Worm (Caenorhabditis elegans): ENCODE measurements around the gene gcy-8.
A peak's percentile ranks its signal among the peaks of the same experiment; 100 is the strongest.

gcy-8 gene

ce11 chrIV:7920126-7920525, 7.8 kb upstream of the gcy-8 start, which contains the start of gene C49H3.16:
C49H3.16 (plus strand) TSS chrIV:7920426.
- TF ChIP-seq nhr-77 (tag; optimal IDR thresholded peaks at IDR 0.05) (no peak), nhr-84 (tag; optimal IDR thresholded peaks at IDR 0.05) (no peak), elt-2 (tag; optimal IDR thresholded peaks at IDR 0.05) (no peak), C04F5.9 (tag; optimal IDR thresholded peaks at IDR 0.05) (no peak), efl-1 (optimal IDR thresholded peaks at IDR 0.05) (no peak), efl-1 (GFP tag; optimal IDR thresholded peaks at IDR 0.05 in 1 of 2) (no peak), snpc-4 (tag; optimal IDR thresholded peaks at IDR 0.05) (no peak)

- TF ChIP-seq ceh-82 (tag; optimal IDR thresholded peaks at IDR 0.05): peak in 1 of 3 experiments; percentile 11
- TF ChIP-seq nhr-71 (tag; optimal IDR thresholded peaks at IDR 0.05): peak; percentile 38
- TF ChIP-seq snu-23 (GFP tag; optimal IDR thresholded peaks at IDR 0.05): peak; percentile 34
- TF ChIP-seq lin-35 (GFP tag; optimal IDR thresholded peaks at IDR 0.05): peak; percentile 44 to 74
- TF ChIP-seq nhr-237 (tag; optimal IDR thresholded peaks at IDR 0.05): no peak
- TF ChIP-seq C16A3.4 (tag; optimal IDR thresholded peaks at IDR 0.05): peak; percentile 32
- peak; percentile 14 for TF ChIP-seq tbx-2 (tag; optimal IDR thresholded peaks at IDR 0.05)
- TF ChIP-seq nhr-90 (tag; optimal IDR thresholded peaks at IDR 0.05; ENCODE audit: poor library complexity): no peak
- TF ChIP-seq mdl-1 (tag; optimal IDR thresholded peaks at IDR 0.05): peak in 1 of 2 experiments; percentile 6
- peak; percentile 23 to 57 (median 24) for TF ChIP-seq dpl-1 (GFP tag; optimal IDR thresholded peaks at IDR 0.05)
- peak; percentile 29 for TF ChIP-seq F16B12.6 (tag; optimal IDR thresholded peaks at IDR 0.05)
- TF ChIP-seq pqm-1 (tag; optimal IDR thresholded peaks at IDR 0.05): no peak
- TF ChIP-seq lsy-2 (tag; optimal IDR thresholded peaks at IDR 0.05): peak; percentile 47 to 70
- TF ChIP-seq skn-1 (tag; optimal IDR thresholded peaks at IDR 0.05): peak; percentile 2
- TF ChIP-seq mep-1 (tag; optimal IDR thresholded peaks at IDR 0.05): peak; percentile 63
- TF ChIP-seq grh-1 (GFP tag; IDR thresholded peaks at IDR 0.05): no peak
- TF ChIP-seq zip-4 (GFP tag; optimal IDR thresholded peaks at IDR 0.05): no peak
- peak; percentile 51 to 58 for TF ChIP-seq efl-1 (optimal IDR thresholded peaks at IDR 0.05)
- peak in 1 of 2 experiments; percentile 48 for TF ChIP-seq efl-1 (GFP tag; optimal IDR thresholded peaks at IDR 0.05 in 1 of 2)
- TF ChIP-seq vab-15 (tag; optimal IDR thresholded peaks at IDR 0.05): peak; percentile 54
- TF ChIP-seq unc-130 (tag; optimal IDR thresholded peaks at IDR 0.05): peak; percentile 9
- TF ChIP-seq ces-1 (GFP tag; optimal IDR thresholded peaks at IDR 0.05): no peak
- TF ChIP-seq nhr-47 (tag; optimal IDR thresholded peaks at IDR 0.05): peak; percentile 42
- no peak for TF ChIP-seq ztf-4 (tag; optimal IDR thresholded peaks at IDR 0.05)
- peak; percentile 34 for TF ChIP-seq xbp-1 (tag; optimal IDR thresholded peaks at IDR 0.05)
- TF ChIP-seq fkh-10 (GFP tag; optimal IDR thresholded peaks at IDR 0.05): peak; percentile 13
- TF ChIP-seq blmp-1 (tag; optimal IDR thresholded peaks at IDR 0.05): peak; percentile 32
Observed at ce11 chrIV:7923982-7924480, 3.9 kb upstream of the gcy-8 start, which contains the start of the genes xpo-3 and C49H3.3. xpo-3 (minus strand) TSS chrIV:7924032. C49H3.3 (plus strand) TSS chrIV:7924350.

ce11 chrIV:7924975-7925828, 2.8 kb upstream of the gcy-8 start:
- TF ChIP-seq sox-4 (tag; optimal IDR thresholded peaks at IDR 0.05): no peak
- no peak for TF ChIP-seq mab-9 (GFP tag; IDR thresholded peaks at IDR 0.05)
- no peak for TF ChIP-seq lin-35 (GFP tag; optimal IDR thresholded peaks at IDR 0.05)
- no peak for TF ChIP-seq ztf-4 (tag; optimal IDR thresholded peaks at IDR 0.05)
- TF ChIP-seq aly-2 (tag; optimal IDR thresholded peaks at IDR 0.05): no peak
- TF ChIP-seq nhr-12 (tag; optimal IDR thresholded peaks at IDR 0.05): no peak
- peak; percentile 16 for TF ChIP-seq nhr-71 (tag; optimal IDR thresholded peaks at IDR 0.05)
- TF ChIP-seq nhr-28 (tag; optimal IDR thresholded peaks at IDR 0.05): no peak
- no peak for TF ChIP-seq lin-13 (GFP tag; optimal IDR thresholded peaks at IDR 0.05)
- TF ChIP-seq zip-4 (GFP tag; optimal IDR thresholded peaks at IDR 0.05): no peak
- TF ChIP-seq nhr-19 (GFP tag; conservative IDR thresholded peaks at IDR 0.05): no peak
- no peak for TF ChIP-seq lin-39 (tag; optimal IDR thresholded peaks at IDR 0.05)
- no peak for TF ChIP-seq sptf-1 (tag; optimal IDR thresholded peaks at IDR 0.05)
- no peak for TF ChIP-seq unc-86 (tag; optimal IDR thresholded peaks at IDR 0.05)
- TF ChIP-seq nhr-90 (tag; optimal IDR thresholded peaks at IDR 0.05; ENCODE audit: poor library complexity): no peak
- no peak for TF ChIP-seq zag-1 (tag; optimal IDR thresholded peaks at IDR 0.05)
- no peak for TF ChIP-seq mef-2 (tag; optimal IDR thresholded peaks at IDR 0.05)
- TF ChIP-seq efl-1 (optimal IDR thresholded peaks at IDR 0.05): no peak
- peak in 1 of 2 experiments; percentile 84 for TF ChIP-seq efl-1 (GFP tag; optimal IDR thresholded peaks at IDR 0.05 in 1 of 2)
- TF ChIP-seq tbx-2 (tag; optimal IDR thresholded peaks at IDR 0.05): no peak
- TF ChIP-seq isw-1 (GFP tag; IDR thresholded peaks at IDR 0.05): no peak
- no peak for TF ChIP-seq blmp-1 (tag; optimal IDR thresholded peaks at IDR 0.05)
- no peak for TF ChIP-seq elt-3 (tag; optimal IDR thresholded peaks at IDR 0.05)
- TF ChIP-seq aha-1 (tag; optimal IDR thresholded peaks at IDR 0.05): no peak
- no peak for TF ChIP-seq fos-1 (tag; optimal IDR thresholded peaks at IDR 0.05)
- no peak for TF ChIP-seq C16A3.4 (tag; optimal IDR thresholded peaks at IDR 0.05)
- TF ChIP-seq lsy-2 (tag; optimal IDR thresholded peaks at IDR 0.05): peak; percentile 3 to 28
